Worm (Caenorhabditis elegans): ENCODE results near the gene mdt-15.

DNA sequence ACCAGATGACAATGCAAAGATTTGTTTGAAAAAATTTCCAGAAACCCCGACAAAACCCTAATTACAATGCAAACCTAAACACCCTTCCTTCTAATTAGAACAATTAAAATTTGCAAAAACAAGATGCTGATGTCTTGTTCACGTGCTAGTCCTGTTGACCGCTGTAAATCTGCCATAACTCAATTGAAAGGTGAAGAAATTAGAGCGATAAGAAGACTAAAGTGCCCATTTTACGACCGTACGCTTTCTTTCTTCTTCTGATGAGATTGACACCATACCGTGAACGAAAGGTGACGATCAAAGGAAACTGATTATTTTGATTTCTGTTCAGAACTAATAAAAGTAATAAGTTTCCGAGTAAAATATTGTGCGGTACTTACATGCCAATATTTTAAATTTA, 20.1 kb downstream of the mdt-15 start:
- TF ChIP-seq zim-3 (tag; optimal IDR thresholded peaks at IDR 0.05): no peak
- TF ChIP-seq atf-7 (tag; optimal IDR thresholded peaks at IDR 0.05): no peak
- TF ChIP-seq ama-1 (optimal IDR thresholded peaks at IDR 0.05): no peak
- TF ChIP-seq ama-1 (GFP tag; optimal IDR thresholded peaks at IDR 0.05): no peak
- TF ChIP-seq B0019.2 (GFP tag; conservative IDR thresholded peaks at IDR 0.05): no peak
- TF ChIP-seq nfya-1 (tag; optimal IDR thresholded peaks at IDR 0.05; ENCODE audit: borderline replicate concordance, insufficient read depth): no peak
- TF ChIP-seq hsf-1 (GFP tag; IDR thresholded peaks at IDR 0.05): no peak
- TF ChIP-seq sea-2 (GFP tag; IDR thresholded peaks at IDR 0.05): no peak
- TF ChIP-seq unc-62 (GFP tag; optimal IDR thresholded peaks at IDR 0.05): peak; percentile 6
- TF ChIP-seq F23B12.7 (tag; optimal IDR thresholded peaks at IDR 0.05; ENCODE audit: insufficient read depth): no peak
- TF ChIP-seq aptf-2 (GFP tag; conservative IDR thresholded peaks at IDR 0.05): no peak
- TF ChIP-seq attf-6 (GFP tag; IDR thresholded peaks at IDR 0.05): no peak
- TF ChIP-seq Y79H2A.3 (GFP tag; conservative IDR thresholded peaks at IDR 0.05): no peak

Measured in whole organism, young adult.